Worm (Caenorhabditis elegans): ENCODE data around the gene F32D8.3.

DNA sequence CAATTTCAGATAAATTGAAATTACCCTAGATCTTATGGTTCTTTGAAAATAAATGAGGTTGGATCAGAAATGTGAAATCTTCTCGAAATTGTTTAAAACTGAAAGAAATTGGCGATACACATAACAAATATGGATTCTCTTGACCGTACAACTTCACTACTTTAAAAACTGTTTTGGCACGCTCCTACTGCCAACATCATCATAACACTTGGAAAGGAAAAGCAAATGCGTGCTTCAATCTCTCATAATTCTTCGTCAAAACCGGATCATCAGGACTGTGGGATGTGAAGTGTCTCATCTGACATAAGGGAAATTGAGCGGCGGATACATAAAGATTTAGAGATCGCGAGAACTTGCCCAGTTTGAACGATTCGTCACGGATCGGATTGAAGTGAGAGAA, 11.5 kb downstream of the F32D8.3 start, which contains the start of gene F32D8.7:
- no peak for TF ChIP-seq nfya-1 (tag; optimal IDR thresholded peaks at IDR 0.05)
- no peak for TF ChIP-seq dmd-4 (tag; optimal IDR thresholded peaks at IDR 0.05; ENCODE audit: borderline replicate concordance)
- no peak for TF ChIP-seq pqm-1 (tag; optimal IDR thresholded peaks at IDR 0.05)
- TF ChIP-seq ceh-9 (tag; optimal IDR thresholded peaks at IDR 0.05), result no peak
- no peak for TF ChIP-seq ceh-48 (tag; optimal IDR thresholded peaks at IDR 0.05)
- no peak for TF ChIP-seq sdc-2 (tag; optimal IDR thresholded peaks at IDR 0.05)
- no peak for TF ChIP-seq dve-1 (tag; optimal IDR thresholded peaks at IDR 0.05)
- TF ChIP-seq ref-2 (tag; optimal IDR thresholded peaks at IDR 0.05), result no peak
- no peak for TF ChIP-seq lin-11 (tag; optimal IDR thresholded peaks at IDR 0.05)
